Worm (Caenorhabditis elegans): Measurements from ENCODE around the gene fbxa-126.

Gene fbxa-126

DNA sequence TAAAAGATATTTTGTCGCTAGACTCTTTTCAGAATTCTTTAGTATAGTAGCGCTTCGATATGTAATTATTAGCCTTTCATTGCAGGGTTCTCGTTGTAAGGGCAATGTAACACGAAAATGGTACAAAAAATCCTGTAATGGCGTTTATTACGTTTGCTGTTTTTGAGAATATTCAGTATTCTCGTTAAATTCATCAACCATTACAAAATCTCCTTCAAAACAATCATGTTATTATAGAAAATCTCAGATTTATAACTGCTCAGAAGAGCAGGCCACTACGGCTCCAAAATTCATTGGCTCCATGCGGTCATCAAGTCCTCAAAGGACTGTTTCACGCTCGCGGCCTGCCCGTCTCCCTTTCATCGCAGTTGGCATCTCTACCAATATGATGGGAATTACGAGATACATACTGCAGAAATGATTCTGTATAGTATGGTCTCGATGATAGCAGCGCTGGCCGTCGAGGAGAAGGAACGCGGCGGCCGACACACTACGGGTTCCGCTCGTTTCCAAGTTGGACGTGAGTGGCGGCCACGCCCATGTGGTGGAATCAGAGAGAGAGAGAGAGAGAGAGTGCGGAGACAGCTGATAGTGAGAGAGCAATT lies 5.2 kb upstream of the fbxa-126 start:
- TF ChIP-seq T22C8.4 (GFP tag; IDR thresholded peaks at IDR 0.05) (no peak), ztf-23 (GFP tag; IDR thresholded peaks at IDR 0.05) (0 out of 2 replicates have a peak, but pooled peaks have one; percentile 21), ref-1 (GFP tag; conservative IDR thresholded peaks at IDR 0.05) (no peak), ztf-29 (GFP tag; IDR thresholded peaks at IDR 0.05) (no peak), klf-2 (GFP tag; conservative IDR thresholded peaks at IDR 0.05) (no peak), cog-1 (tag; optimal IDR thresholded peaks at IDR 0.05) (no peak), flt-1 (GFP tag; IDR thresholded peaks at IDR 0.05) (peak; percentile 56; the same call in 1 of the 2 replicates), med-1 (GFP tag; optimal IDR thresholded peaks at IDR 0.05; ENCODE audit: insufficient read depth) (no peak)

- no peak for TF ChIP-seq cog-1 (tag; optimal IDR thresholded peaks at IDR 0.05)
- no peak for TF ChIP-seq klf-2 (GFP tag; conservative IDR thresholded peaks at IDR 0.05)
- no peak for TF ChIP-seq med-1 (GFP tag; optimal IDR thresholded peaks at IDR 0.05; ENCODE audit: insufficient read depth)
- no peak for TF ChIP-seq ref-1 (GFP tag; conservative IDR thresholded peaks at IDR 0.05)
- TF ChIP-seq flt-1 (GFP tag; IDR thresholded peaks at IDR 0.05) = no peak
- no peak for TF ChIP-seq T22C8.4 (GFP tag; IDR thresholded peaks at IDR 0.05)
- TF ChIP-seq ztf-23 (GFP tag; IDR thresholded peaks at IDR 0.05) = no peak
- no peak for TF ChIP-seq tab-1 (GFP tag; IDR thresholded peaks at IDR 0.05)
- no peak for TF ChIP-seq ztf-29 (GFP tag; IDR thresholded peaks at IDR 0.05)
Observed at ce11 chrIV:14326283-14326682, 4.7 kb upstream of the fbxa-126 start, which contains the start of gene fbxa-83. TSS of gene fbxa-83 (minus strand) at chrIV:14326383.

- TF ChIP-seq tab-1 (GFP tag; IDR thresholded peaks at IDR 0.05) = no peak
- no peak for TF ChIP-seq ref-1 (GFP tag; conservative IDR thresholded peaks at IDR 0.05)
- TF ChIP-seq med-1 (GFP tag; optimal IDR thresholded peaks at IDR 0.05; ENCODE audit: insufficient read depth) = no peak
- TF ChIP-seq T22C8.4 (GFP tag; IDR thresholded peaks at IDR 0.05) = no peak
- no peak for TF ChIP-seq cog-1 (tag; optimal IDR thresholded peaks at IDR 0.05)
- no peak for TF ChIP-seq ztf-23 (GFP tag; IDR thresholded peaks at IDR 0.05)
- TF ChIP-seq flt-1 (GFP tag; IDR thresholded peaks at IDR 0.05) = no peak
- TF ChIP-seq klf-2 (GFP tag; conservative IDR thresholded peaks at IDR 0.05) = no peak
- no peak for TF ChIP-seq ztf-29 (GFP tag; IDR thresholded peaks at IDR 0.05)
Observed at ce11 chrIV:14318054-14318453, 3.5 kb downstream of the fbxa-126 start.

DNA sequence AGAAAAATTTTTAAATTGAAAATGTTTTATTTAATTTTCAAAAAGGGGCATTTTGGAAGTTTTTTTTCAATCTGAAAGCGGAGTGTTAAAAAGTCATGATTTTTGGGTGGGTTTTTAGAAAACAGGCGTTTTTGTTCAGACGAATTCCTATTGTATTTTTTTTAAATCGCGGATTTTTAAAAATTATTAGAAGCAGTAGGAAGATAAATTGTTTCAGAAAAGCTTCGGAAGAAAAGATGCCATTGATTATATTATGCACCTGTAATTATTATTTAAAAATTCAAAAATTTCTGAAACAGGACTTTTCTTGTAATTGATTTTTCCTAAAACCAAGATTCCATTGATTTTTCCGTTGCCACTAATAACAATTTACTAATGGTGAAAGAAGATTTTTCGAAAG lies 15.7 kb downstream of the fbxa-126 start:
- no peak for TF ChIP-seq tab-1 (GFP tag; IDR thresholded peaks at IDR 0.05)
- TF ChIP-seq klf-2 (GFP tag; conservative IDR thresholded peaks at IDR 0.05) = no peak
- no peak for TF ChIP-seq flt-1 (GFP tag; IDR thresholded peaks at IDR 0.05)
- TF ChIP-seq cog-1 (tag; optimal IDR thresholded peaks at IDR 0.05) = no peak
- TF ChIP-seq ztf-29 (GFP tag; IDR thresholded peaks at IDR 0.05) = no peak
- no peak for TF ChIP-seq T22C8.4 (GFP tag; IDR thresholded peaks at IDR 0.05)
- TF ChIP-seq ref-1 (GFP tag; conservative IDR thresholded peaks at IDR 0.05) = no peak
- TF ChIP-seq ztf-23 (GFP tag; IDR thresholded peaks at IDR 0.05) = no peak
- TF ChIP-seq med-1 (GFP tag; optimal IDR thresholded peaks at IDR 0.05; ENCODE audit: insufficient read depth) = no peak

DNA sequence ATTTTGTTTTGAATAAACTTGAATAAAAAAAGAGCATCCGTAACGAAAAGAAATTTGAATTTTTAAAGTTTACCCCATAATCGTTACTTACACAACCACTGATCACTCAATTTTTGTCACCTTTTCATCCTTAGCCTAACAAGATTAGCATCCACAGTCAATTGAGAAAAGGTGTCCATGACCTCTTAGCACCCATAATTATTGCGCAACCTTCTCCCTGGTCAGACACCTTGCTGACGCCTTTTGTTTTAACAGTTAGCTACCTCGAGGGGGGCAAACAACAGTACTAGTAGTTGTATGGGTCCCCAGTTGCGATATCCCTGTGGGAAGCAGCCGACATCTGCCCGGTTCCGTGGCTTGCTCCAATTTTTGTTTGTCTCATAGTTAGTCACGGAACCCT lies 24.5 kb downstream of the fbxa-126 start:
- TF ChIP-seq ztf-23 (GFP tag; IDR thresholded peaks at IDR 0.05) = no peak
- TF ChIP-seq klf-2 (GFP tag; conservative IDR thresholded peaks at IDR 0.05) = no peak
- TF ChIP-seq T22C8.4 (GFP tag; IDR thresholded peaks at IDR 0.05) = no peak
- no peak for TF ChIP-seq med-1 (GFP tag; optimal IDR thresholded peaks at IDR 0.05; ENCODE audit: insufficient read depth)
- TF ChIP-seq tab-1 (GFP tag; IDR thresholded peaks at IDR 0.05) = no peak
- TF ChIP-seq flt-1 (GFP tag; IDR thresholded peaks at IDR 0.05) = no peak
- TF ChIP-seq ztf-29 (GFP tag; IDR thresholded peaks at IDR 0.05) = no peak
- no peak for TF ChIP-seq cog-1 (tag; optimal IDR thresholded peaks at IDR 0.05)
- TF ChIP-seq ref-1 (GFP tag; conservative IDR thresholded peaks at IDR 0.05) = no peak

- no peak for TF ChIP-seq ztf-29 (GFP tag; IDR thresholded peaks at IDR 0.05)
- TF ChIP-seq tab-1 (GFP tag; IDR thresholded peaks at IDR 0.05) = no peak
- TF ChIP-seq med-1 (GFP tag; optimal IDR thresholded peaks at IDR 0.05; ENCODE audit: insufficient read depth) = no peak
- no peak for TF ChIP-seq ztf-23 (GFP tag; IDR thresholded peaks at IDR 0.05)
- no peak for TF ChIP-seq ref-1 (GFP tag; conservative IDR thresholded peaks at IDR 0.05)
- TF ChIP-seq T22C8.4 (GFP tag; IDR thresholded peaks at IDR 0.05) = no peak
- no peak for TF ChIP-seq flt-1 (GFP tag; IDR thresholded peaks at IDR 0.05)
- no peak for TF ChIP-seq cog-1 (tag; optimal IDR thresholded peaks at IDR 0.05)
- TF ChIP-seq klf-2 (GFP tag; conservative IDR thresholded peaks at IDR 0.05) = no peak
Observed at ce11 chrIV:14295262-14295661, 26.3 kb downstream of the fbxa-126 start.

- no peak for TF ChIP-seq ref-1 (GFP tag; conservative IDR thresholded peaks at IDR 0.05)
Observed at ce11 chrIV:14291601-14292000, 30.0 kb downstream of the fbxa-126 start, which contains the start of gene Y64G10A.7. TSS of gene Y64G10A.7 (plus strand) at chrIV:14291901.

DNA sequence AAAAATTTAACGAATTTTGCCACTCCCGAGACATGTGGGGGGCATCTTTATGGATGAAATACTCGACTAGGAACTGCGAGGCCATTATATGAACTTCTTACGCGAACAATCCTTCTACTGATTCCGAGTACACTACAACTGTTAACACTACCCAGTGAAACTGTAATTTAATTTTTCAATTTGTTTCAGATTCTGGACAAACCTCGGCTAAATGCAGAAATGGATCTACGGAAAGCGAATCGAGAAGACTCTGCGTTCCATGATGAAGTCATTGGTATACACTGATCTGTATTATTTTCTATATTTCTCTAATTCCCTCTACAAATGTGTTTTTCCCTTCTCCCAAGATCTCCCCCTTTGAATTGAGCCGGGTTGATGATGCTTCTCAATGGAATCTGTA lies 36.6 kb downstream of the fbxa-126 start:
- TF ChIP-seq tab-1 (GFP tag; IDR thresholded peaks at IDR 0.05) = no peak
- no peak for TF ChIP-seq klf-2 (GFP tag; conservative IDR thresholded peaks at IDR 0.05)
- no peak for TF ChIP-seq flt-1 (GFP tag; IDR thresholded peaks at IDR 0.05)
- TF ChIP-seq med-1 (GFP tag; optimal IDR thresholded peaks at IDR 0.05; ENCODE audit: insufficient read depth) = no peak
- no peak for TF ChIP-seq cog-1 (tag; optimal IDR thresholded peaks at IDR 0.05)
- no peak for TF ChIP-seq T22C8.4 (GFP tag; IDR thresholded peaks at IDR 0.05)
- TF ChIP-seq ztf-23 (GFP tag; IDR thresholded peaks at IDR 0.05) = no peak
- no peak for TF ChIP-seq ztf-29 (GFP tag; IDR thresholded peaks at IDR 0.05)
- no peak for TF ChIP-seq ref-1 (GFP tag; conservative IDR thresholded peaks at IDR 0.05)

- TF ChIP-seq flt-1 (GFP tag; IDR thresholded peaks at IDR 0.05) (no peak), ztf-23 (GFP tag; IDR thresholded peaks at IDR 0.05) (no peak), cog-1 (tag; optimal IDR thresholded peaks at IDR 0.05) (no peak), T22C8.4 (GFP tag; IDR thresholded peaks at IDR 0.05) (no peak)
Observed at ce11 chrIV:14276773-14277388, 44.7 kb downstream of the fbxa-126 start.

- no peak for TF ChIP-seq ref-1 (GFP tag; conservative IDR thresholded peaks at IDR 0.05)
- no peak for TF ChIP-seq flt-1 (GFP tag; IDR thresholded peaks at IDR 0.05)
- no peak for TF ChIP-seq klf-2 (GFP tag; conservative IDR thresholded peaks at IDR 0.05)
Observed at ce11 chrIV:14276160-14276559, 45.4 kb downstream of the fbxa-126 start, which contains the start of gene ilcr-1. TSS of gene ilcr-1 (plus strand) at chrIV:14276460.
